Worm (Caenorhabditis elegans) whole organism, L4 larva: ENCODE results near the gene sdz-19.

ENCODE experiments used
- F37D6.2 ChIP-seq: sonication (generic microtip); optimal IDR thresholded peaks from 2 replicates; lab custom pipeline; 2016; ENCODE audit warnings: mild to moderate bottlenecking, missing genetic modification characterization, missing compliant biosample characterization
- F44E2.7 ChIP-seq: fragments of 200-800 bp; sonication (Bioruptor generic); IDR thresholded peaks from 2 replicates; pipeline ENCODE4 v2.1.2; 2022; ENCODE audit warnings: missing genetic modification characterization, missing compliant biosample characterization
- R02D3.7 ChIP-seq: fragments of 150-350 bp; sonication (generic microtip); optimal IDR thresholded peaks from 3 replicates; lab custom pipeline; 2014; ENCODE audit warnings: missing biosample characterization, missing genetic modification characterization
- T20F7.1 ChIP-seq: fragments of 200-800 bp; sonication (Bioruptor generic); optimal IDR thresholded peaks from 2 replicates; lab custom pipeline; 2018; ENCODE audit warnings: mild to moderate bottlenecking, missing genetic modification characterization, missing compliant biosample characterization
- T26A8.4 ChIP-seq: fragments of 200-800 bp; sonication (Bioruptor generic); IDR thresholded peaks from 2 replicates; pipeline ENCODE4 v1.3.6; 2022; ENCODE audit warnings: missing genetic modification characterization, missing compliant biosample characterization
- Y105C5A.15 ChIP-seq: fragments of 200-800 bp; sonication (Bioruptor generic); IDR thresholded peaks from 2 replicates; pipeline ENCODE4 v1.3.6; 2022; ENCODE audit warnings: missing genetic modification characterization, missing compliant biosample characterization
- aha-1 ChIP-seq: fragments of 150-350 bp; peaks from one replicate; lab custom pipeline; 2014; ENCODE audit warnings: missing biosample characterization, missing genetic modification characterization
- aly-2 ChIP-seq: sonication (generic microtip); optimal IDR thresholded peaks from 2 replicates; lab custom pipeline; 2018; ENCODE audit warnings: missing biosample characterization, missing genetic modification characterization
- ama-1 ChIP-seq: fragments of 150-350 bp; optimal IDR thresholded peaks from 2 replicates; lab custom pipeline; 2014; ENCODE audit warnings: inconsistent platforms, mixed read lengths
- attf-4 ChIP-seq: sonication (generic microtip); optimal IDR thresholded peaks from 3 replicates; lab custom pipeline; 2017; ENCODE audit warnings: missing biosample characterization, missing genetic modification characterization
- ceh-20 ChIP-seq: fragments of 200-800 bp; sonication (Bioruptor generic); IDR thresholded peaks from 2 replicates; pipeline ENCODE4 v1.3.6; 2022; ENCODE audit warnings: missing genetic modification reagents, missing genetic modification characterization, missing compliant biosample characterization
- ceh-28 ChIP-seq: fragments of 150-350 bp; optimal IDR thresholded peaks from 2 replicates; lab custom pipeline; 2014; ENCODE audit warnings: missing biosample characterization, missing genetic modification reagents, missing genetic modification characterization
- cey-2 ChIP-seq: sonication (generic microtip); optimal IDR thresholded peaks from 3 replicates; lab custom pipeline; 2017; ENCODE audit warnings: missing genetic modification characterization, mild to moderate bottlenecking, missing compliant biosample characterization, antibody characterized with exemption, borderline replicate concordance; ENCODE audit not compliant: insufficient read depth
- ctbp-1 ChIP-seq: fragments of 200-800 bp; sonication (Bioruptor generic); IDR thresholded peaks from 2 replicates; pipeline ENCODE4 v1.3.6; 2022; ENCODE audit warnings: missing genetic modification reagents, missing genetic modification characterization, missing compliant biosample characterization
- daf-12 ChIP-seq: fragments of 150-350 bp; optimal IDR thresholded peaks from 2 replicates; lab custom pipeline; 2014; ENCODE audit warnings: missing biosample characterization, missing genetic modification reagents, missing genetic modification characterization
- daf-16 ChIP-seq, 3 experiments: sonication (generic microtip); optimal IDR thresholded peaks; 2 replicates each; lab custom pipeline; 2016 to 2017; ENCODE audit warnings: missing genetic modification characterization in 3 of 3, missing genetic modification reagents in 3 of 3, mild to moderate bottlenecking in 2 of 3, missing compliant biosample characterization in 2 of 3, missing biosample characterization in 1 of 3, moderate library complexity in 1 of 3
- dmd-6 ChIP-seq: fragments of 200-800 bp; sonication (Bioruptor generic); IDR thresholded peaks from 2 replicates; pipeline ENCODE4 v1.3.6; 2022; ENCODE audit warnings: missing genetic modification reagents, missing genetic modification characterization, missing compliant biosample characterization
- dve-1 ChIP-seq: sonication (generic microtip); optimal IDR thresholded peaks from 2 replicates; lab custom pipeline; 2017; ENCODE audit warnings: antibody characterized with exemption, mild to moderate bottlenecking, missing genetic modification characterization, missing compliant biosample characterization; ENCODE audit not compliant: insufficient read depth
- fos-1 ChIP-seq: fragments of 150-350 bp; optimal IDR thresholded peaks from 2 replicates; lab custom pipeline; 2014; ENCODE audit warnings: missing biosample characterization, missing genetic modification characterization
- hif-1 ChIP-seq, 2 experiments: sonication (generic microtip); optimal IDR thresholded peaks; 2 replicates each; lab custom pipeline; 2016 to 2017; ENCODE audit warnings: missing compliant biosample characterization in 2 of 2, missing genetic modification characterization in 2 of 2, missing genetic modification reagents in 2 of 2, missing genotype in 2 of 2, mild to moderate bottlenecking in 1 of 2
- lsy-2 ChIP-seq, 2 experiments: fragments of 150-350 bp in 1 of 2; sonication (generic microtip) in 1 of 2; optimal IDR thresholded peaks; 2 replicates each; lab custom pipeline; 2014 to 2017; ENCODE audit warnings: missing biosample characterization in 2 of 2, missing genetic modification characterization in 2 of 2
- mdl-1 ChIP-seq, 2 experiments: fragments of 150-350 bp in 1 of 2; sonication (generic microtip) in 1 of 2; optimal IDR thresholded peaks; 2 replicates each; lab custom pipeline; 2014 to 2017; ENCODE audit warnings: missing biosample characterization in 2 of 2, missing genetic modification characterization in 2 of 2
- mdt-29 ChIP-seq: fragments of 200-800 bp; sonication (Bioruptor generic); IDR thresholded peaks from 2 replicates; pipeline ENCODE4 v1.3.6; 2022; ENCODE audit warnings: missing genetic modification reagents, missing genetic modification characterization, missing compliant biosample characterization
- mep-1 ChIP-seq: fragments of 150-350 bp; sonication (generic microtip); optimal IDR thresholded peaks from 3 replicates; lab custom pipeline; 2014; ENCODE audit warnings: missing biosample characterization, missing genetic modification characterization
- mes-2 ChIP-seq: sonication (generic microtip); optimal IDR thresholded peaks from 2 replicates; lab custom pipeline; 2016; ENCODE audit warnings: missing genotype, mild to moderate bottlenecking, missing genetic modification characterization, missing compliant biosample characterization; ENCODE audit not compliant: poor library complexity, severe bottlenecking
- mxl-3 ChIP-seq: fragments of 200-800 bp; sonication (Bioruptor generic); optimal IDR thresholded peaks from 2 replicates; lab custom pipeline; 2018; ENCODE audit warnings: mild to moderate bottlenecking, missing genetic modification characterization, missing compliant biosample characterization
- nhr-10 ChIP-seq: fragments of 150-350 bp; optimal IDR thresholded peaks from 2 replicates; lab custom pipeline; 2014; ENCODE audit warnings: missing biosample characterization, missing genetic modification characterization
- nhr-102 ChIP-seq: sonication (generic microtip); optimal IDR thresholded peaks from 2 replicates; lab custom pipeline; 2016; ENCODE audit warnings: mild to moderate bottlenecking, missing genetic modification characterization, moderate library complexity, missing compliant biosample characterization
- nhr-237 ChIP-seq: sonication (generic microtip); optimal IDR thresholded peaks from 2 replicates; lab custom pipeline; 2017; ENCODE audit warnings: missing biosample characterization, missing genetic modification characterization
- nhr-25 ChIP-seq: sonication (generic microtip); optimal IDR thresholded peaks from 2 replicates; lab custom pipeline; 2017; ENCODE audit warnings: missing genetic modification characterization, mild to moderate bottlenecking, missing compliant biosample characterization, antibody characterized with exemption, moderate library complexity, borderline replicate concordance; ENCODE audit not compliant: insufficient read depth
- nhr-42 ChIP-seq: fragments of 200-800 bp; sonication (Bioruptor generic); IDR thresholded peaks from 2 replicates; pipeline ENCODE4 v1.3.6; 2022; ENCODE audit warnings: missing genetic modification characterization, missing compliant biosample characterization
- nhr-48 ChIP-seq: sonication (generic microtip); optimal IDR thresholded peaks from 2 replicates; lab custom pipeline; 2016; ENCODE audit warnings: mild to moderate bottlenecking, missing genetic modification characterization, missing compliant biosample characterization
- nhr-6 ChIP-seq: fragments of 150-350 bp; optimal IDR thresholded peaks from 2 replicates; lab custom pipeline; 2014; ENCODE audit warnings: missing biosample characterization, missing genetic modification characterization
- nhr-77 ChIP-seq: fragments of 150-350 bp; optimal IDR thresholded peaks from 2 replicates; lab custom pipeline; 2014; ENCODE audit warnings: missing biosample characterization, missing genetic modification characterization
- php-3 ChIP-seq: fragments of 200-800 bp; sonication (Bioruptor generic); IDR thresholded peaks from 2 replicates; pipeline ENCODE4 v1.3.6; 2022; ENCODE audit warnings: missing genetic modification reagents, missing genetic modification characterization, missing compliant biosample characterization
- pqm-1 ChIP-seq: sonication (generic microtip); optimal IDR thresholded peaks from 2 replicates; lab custom pipeline; 2017; ENCODE audit warnings: missing biosample characterization, missing genetic modification characterization
- saeg-2 ChIP-seq: fragments of 200-800 bp; sonication (Bioruptor generic); IDR thresholded peaks from 2 replicates; pipeline ENCODE4 v1.3.6; 2022; ENCODE audit warnings: missing genetic modification reagents, missing genetic modification characterization, missing compliant biosample characterization
- sdz-12 ChIP-seq: fragments of 200-800 bp; sonication (Bioruptor generic); optimal IDR thresholded peaks from 2 replicates; lab custom pipeline; 2018; ENCODE audit warnings: mild to moderate bottlenecking, missing genetic modification characterization, missing compliant biosample characterization
- set-16 ChIP-seq: fragments of 200-800 bp; sonication (Bioruptor generic); IDR thresholded peaks from 2 replicates; pipeline ENCODE4 v1.3.6; 2022; ENCODE audit warnings: missing genetic modification reagents, missing genetic modification characterization, missing compliant biosample characterization
- snpc-1.2 ChIP-seq: fragments of 200-800 bp; sonication (Bioruptor generic); IDR thresholded peaks from 2 replicates; pipeline ENCODE4 v1.3.6; 2022; ENCODE audit warnings: missing genetic modification reagents, missing genetic modification characterization, missing compliant biosample characterization
- spr-3 ChIP-seq: fragments of 200-800 bp; sonication (Bioruptor generic); optimal IDR thresholded peaks from 2 replicates; lab custom pipeline; 2018; ENCODE audit warnings: mild to moderate bottlenecking, missing genetic modification characterization, missing compliant biosample characterization
- tra-1 ChIP-seq: fragments of 200-800 bp; sonication (Bioruptor generic); IDR thresholded peaks from 2 replicates; pipeline ENCODE4 v1.3.6; 2022; ENCODE audit warnings: missing genetic modification reagents, missing genetic modification characterization, missing compliant biosample characterization
- unc-62 ChIP-seq, 3 experiments: fragments of 150-350 bp in 1 of 3; sonication (generic microtip); optimal IDR thresholded peaks in 2 of 3; peaks in 1 of 3; 1 replicate in 1 of 3; 2 replicates in 2 of 3; lab custom pipeline; 2014 to 2017; ENCODE audit warnings: missing biosample characterization in 3 of 3, missing genetic modification characterization in 3 of 3, missing genetic modification reagents in 3 of 3, missing genotype in 1 of 3
- zip-2 ChIP-seq: fragments of 150-350 bp; optimal IDR thresholded peaks from 2 replicates; lab custom pipeline; 2014; ENCODE audit warnings: missing biosample characterization, missing genetic modification characterization
- ztf-7 ChIP-seq: fragments of 150-350 bp; optimal IDR thresholded peaks from 2 replicates; lab custom pipeline; 2014; ENCODE audit warnings: missing biosample characterization, missing genetic modification characterization

The sdz-19 gene

ce11 chrX:12510148-12510785 is 7.1 kb upstream of the sdz-19 start (continued):
- peak; percentile 25 for TF ChIP-seq dmd-6
- TF ChIP-seq F44E2.7 = no peak
- TF ChIP-seq set-16 (GFP tag; lab: Robert Waterston, UW) = peak; percentile 14; the same call in 1 of the 2 replicates
- peak; percentile 33 for TF ChIP-seq mxl-3 (GFP tag; lab: Kevin White, UChicago)
- no peak for TF ChIP-seq spr-3
- no peak for TF ChIP-seq ztf-7
- peak; percentile 59 for TF ChIP-seq F37D6.2
- peak; percentile 98 for TF ChIP-seq aha-1 (tag; lab: Kevin White, UChicago)
- no peak for TF ChIP-seq snpc-1.2 (GFP tag; lab: Robert Waterston, UW)
- peak; percentile 42; the same call in 1 of the 2 replicates for TF ChIP-seq ctbp-1 (GFP tag; lab: Robert Waterston, UW)
- TF ChIP-seq dve-1 (tag; lab: Kevin White, UChicago) = peak; percentile 24
- no peak for TF ChIP-seq R02D3.7
- TF ChIP-seq daf-16 (GFP tag; optimal IDR thresholded peaks at IDR 0.05; lab: Kevin White, UChicago) = peak in 1 of 2 experiments; percentile 58
- TF ChIP-seq daf-16 (tag; optimal IDR thresholded peaks at IDR 0.05; lab: Kevin White, UChicago) = no peak

DNA sequence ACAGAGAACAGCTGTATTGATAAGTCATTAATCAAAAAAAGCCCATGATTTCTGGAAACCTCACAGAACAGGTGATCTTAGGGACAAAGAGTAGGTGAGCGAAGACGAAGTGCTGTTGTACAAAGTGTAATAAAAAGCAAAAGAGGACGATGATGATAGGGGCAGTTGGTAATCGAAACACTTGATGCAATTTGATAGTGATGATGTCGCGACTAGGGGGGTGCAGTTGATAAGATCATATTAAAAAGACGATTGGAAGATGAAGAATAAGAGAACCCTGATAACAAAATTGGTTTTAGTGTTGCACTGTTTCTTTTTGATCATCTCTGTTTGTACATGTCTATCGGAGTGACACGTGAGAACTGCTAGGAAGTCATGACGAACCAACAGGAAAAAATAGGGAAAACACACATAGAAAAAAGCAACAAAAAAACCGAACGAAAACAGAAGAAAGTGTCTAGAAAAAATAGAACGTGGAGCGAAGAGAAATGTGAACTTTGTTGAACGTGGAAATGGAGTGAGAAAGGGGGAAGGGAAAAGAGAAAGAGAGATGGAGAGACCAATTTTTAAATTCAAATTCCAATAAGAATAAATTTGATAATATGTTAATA is 6.3 kb upstream of the sdz-19 start:
- peak; percentile 36 for TF ChIP-seq nhr-77
- peak; percentile 83 for TF ChIP-seq php-3
- TF ChIP-seq fos-1 (tag; lab: Kevin White, UChicago) = no peak
- no peak for TF ChIP-seq mdt-29 (GFP tag; lab: Robert Waterston, UW)
- TF ChIP-seq aha-1 (tag; lab: Kevin White, UChicago) = peak; percentile 61
- TF ChIP-seq ztf-7 = no peak
- TF ChIP-seq mxl-3 (GFP tag; lab: Kevin White, UChicago) = peak; percentile 45
- TF ChIP-seq ama-1 = peak; percentile 74
- TF ChIP-seq nhr-10 (tag; lab: Kevin White, UChicago) = peak; percentile 70
- peak; percentile 86 for TF ChIP-seq pqm-1
- TF ChIP-seq mdl-1 (tag; optimal IDR thresholded peaks at IDR 0.05; lab: Kevin White, UChicago) = peak in 1 of 2 experiments; percentile 62
- TF ChIP-seq nhr-48 (tag; lab: Kevin White, UChicago) = peak; percentile 86
- no peak for TF ChIP-seq aly-2
- peak; percentile 7; the same call in 1 of the 2 replicates for TF ChIP-seq nhr-42 (GFP tag; lab: Robert Waterston, UW)
- TF ChIP-seq ceh-28 = no peak
- peak in 1 of 2 experiments; percentile 68 for TF ChIP-seq lsy-2 (tag; optimal IDR thresholded peaks at IDR 0.05; lab: Kevin White, UChicago)
- no peak for TF ChIP-seq nhr-25 (tag; lab: Kevin White, UChicago)
- no peak for TF ChIP-seq T26A8.4
- TF ChIP-seq saeg-2 = 0 out of 2 replicates have a peak, but pooled peaks have one; percentile 32
- TF ChIP-seq Y105C5A.15 = no peak
- peak; percentile 76 for TF ChIP-seq tra-1
- TF ChIP-seq ceh-20 = peak; percentile 88
- peak; percentile 92 for TF ChIP-seq dve-1 (tag; lab: Kevin White, UChicago)
- TF ChIP-seq attf-4 (tag; lab: Kevin White, UChicago) = no peak
- TF ChIP-seq cey-2 = peak; percentile 73
- peak in 1 of 2 experiments; percentile 70 for TF ChIP-seq unc-62 (GFP tag; optimal IDR thresholded peaks at IDR 0.05 in 1 of 2; lab: Kevin White, UChicago)
- no peak for TF ChIP-seq unc-62 (tag; optimal IDR thresholded peaks at IDR 0.05; lab: Kevin White, UChicago)
- no peak for TF ChIP-seq daf-12 (tag; lab: Kevin White, UChicago)
- peak; percentile 73 for TF ChIP-seq mep-1 (tag; lab: Kevin White, UChicago)
- peak; percentile 65 for TF ChIP-seq nhr-102 (tag; lab: Kevin White, UChicago)
- peak; percentile 13 for TF ChIP-seq zip-2
- peak; percentile 15 to 59 for TF ChIP-seq hif-1 (tag; optimal IDR thresholded peaks at IDR 0.05; lab: Kevin White, UChicago)
- TF ChIP-seq T20F7.1 = peak; percentile 66
- no peak for TF ChIP-seq nhr-6 (tag; lab: Kevin White, UChicago)
- TF ChIP-seq mes-2 (tag; lab: Kevin White, UChicago) = no peak
- TF ChIP-seq sdz-12 = no peak
- TF ChIP-seq daf-16 (GFP tag; optimal IDR thresholded peaks at IDR 0.05; lab: Kevin White, UChicago) = peak; percentile 52 to 73
- peak; percentile 89 for TF ChIP-seq daf-16 (tag; optimal IDR thresholded peaks at IDR 0.05; lab: Kevin White, UChicago)
- TF ChIP-seq nhr-237 (tag; lab: Kevin White, UChicago) = no peak
